Fruit fly (Drosophila melanogaster) whole organism, embryonic: ENCODE data around the gene djl.

Experiments used
- CG32532 ChIP-seq: fragments of 200-800 bp; sonication (Bioruptor generic); IDR thresholded peaks from 2 replicates; pipeline ENCODE4 v1.3.6; 2022; ENCODE audit warnings: missing biosample characterization, missing genetic modification characterization
- NC2β ChIP-seq: fragments of 200-800 bp; sonication (Bioruptor generic); optimal IDR thresholded peaks from 2 replicates; lab custom pipeline; 2016; ENCODE audit warnings: missing biosample characterization, missing genetic modification characterization

- no peak for TF ChIP-seq CG32532 (GFP tag; lab: Robert Waterston, UW)
- no peak for TF ChIP-seq NC2β
These were observed 29.0 kb upstream of the djl start for dm6 chr3R:7031553-7031952.
